Worm (Caenorhabditis elegans): Measurements from ENCODE around the gene his-35.

Gene his-35

ce11 chrV:9563585-9563984 lies 18.5 kb upstream of the his-35 start:
- TF ChIP-seq mbf-1 (tag; optimal IDR thresholded peaks at IDR 0.05) (no peak), sma-9 (GFP tag; optimal IDR thresholded peaks at IDR 0.05) (peak; percentile 19), sma-9 (tag; optimal IDR thresholded peaks at IDR 0.05) (no peak), C34F6.9 (tag; optimal IDR thresholded peaks at IDR 0.05) (peak; percentile 18), sem-4 (tag; optimal IDR thresholded peaks at IDR 0.05) (no peak)

ce11 chrV:9561624-9562179 lies 16.6 kb upstream of the his-35 start, which contains the start of gene rgef-1:
rgef-1 (minus strand) TSS chrV:9561674.
- TF ChIP-seq nhr-237 (tag; optimal IDR thresholded peaks at IDR 0.05): no peak
- TF ChIP-seq mab-5 (tag; optimal IDR thresholded peaks at IDR 0.05): peak; percentile 59
- no peak for TF ChIP-seq elt-1 (tag; optimal IDR thresholded peaks at IDR 0.05)
- TF ChIP-seq mdl-1 (tag; optimal IDR thresholded peaks at IDR 0.05): peak; percentile 47 to 78
- no peak for TF ChIP-seq ztf-1 (GFP tag; conservative IDR thresholded peaks at IDR 0.05)
- TF ChIP-seq blmp-1 (tag; optimal IDR thresholded peaks at IDR 0.05; ENCODE audit: insufficient read depth): no peak
- TF ChIP-seq egl-27 (tag; optimal IDR thresholded peaks at IDR 0.05): no peak
- TF ChIP-seq skn-1 (tag; optimal IDR thresholded peaks at IDR 0.05): no peak
- TF ChIP-seq lsy-2 (tag; optimal IDR thresholded peaks at IDR 0.05): peak; percentile 33 to 66
- TF ChIP-seq zag-1 (tag; optimal IDR thresholded peaks at IDR 0.05): peak; percentile 85
- no peak for TF ChIP-seq snpc-4 (tag; optimal IDR thresholded peaks at IDR 0.05)
- no peak for TF ChIP-seq ceh-16 (tag; optimal IDR thresholded peaks at IDR 0.05)
- peak; percentile 28 for TF ChIP-seq sma-9 (GFP tag; optimal IDR thresholded peaks at IDR 0.05)
- no peak for TF ChIP-seq sma-9 (tag; optimal IDR thresholded peaks at IDR 0.05)
- TF ChIP-seq unc-62 (GFP tag; optimal IDR thresholded peaks at IDR 0.05): no peak
- no peak for TF ChIP-seq R02D3.7 (tag; optimal IDR thresholded peaks at IDR 0.05)
- TF ChIP-seq C34F6.9 (tag; optimal IDR thresholded peaks at IDR 0.05): peak; percentile 91
- no peak for TF ChIP-seq nhr-11 (tag; optimal IDR thresholded peaks at IDR 0.05)
- TF ChIP-seq unc-55 (GFP tag; optimal IDR thresholded peaks at IDR 0.05): peak; percentile 94
- no peak for TF ChIP-seq nhr-21 (tag; optimal IDR thresholded peaks at IDR 0.05)
- no peak for TF ChIP-seq aly-2 (tag; optimal IDR thresholded peaks at IDR 0.05)
- peak; percentile 81 for TF ChIP-seq F13H6.1 (tag; optimal IDR thresholded peaks at IDR 0.05)
- TF ChIP-seq Y55F3AM.14 (GFP tag; optimal IDR thresholded peaks at IDR 0.05): peak; percentile 53
- peak; percentile 32 for TF ChIP-seq sem-4 (tag; optimal IDR thresholded peaks at IDR 0.05)
- TF ChIP-seq nhr-6 (tag; optimal IDR thresholded peaks at IDR 0.05): no peak
- no peak for TF ChIP-seq ceh-82 (tag; optimal IDR thresholded peaks at IDR 0.05)
- no peak for TF ChIP-seq alr-1 (tag; optimal IDR thresholded peaks at IDR 0.05)
- no peak for TF ChIP-seq peb-1 (tag; optimal IDR thresholded peaks at IDR 0.05)
- TF ChIP-seq lin-39 (tag; optimal IDR thresholded peaks at IDR 0.05): no peak
- no peak for TF ChIP-seq ztf-11 (tag; optimal IDR thresholded peaks at IDR 0.05)
- TF ChIP-seq ZK546.5 (tag; optimal IDR thresholded peaks at IDR 0.05): no peak
- TF ChIP-seq nhr-25 (tag; optimal IDR thresholded peaks at IDR 0.05): no peak
- TF ChIP-seq fos-1 (tag; optimal IDR thresholded peaks at IDR 0.05): peak; percentile 17
- no peak for TF ChIP-seq mbf-1 (tag; optimal IDR thresholded peaks at IDR 0.05)
- TF ChIP-seq nhr-12 (tag; optimal IDR thresholded peaks at IDR 0.05): no peak
- TF ChIP-seq nhr-23 (tag; optimal IDR thresholded peaks at IDR 0.05): no peak
- TF ChIP-seq lin-11 (tag; optimal IDR thresholded peaks at IDR 0.05): peak; percentile 59
- peak; percentile 76 for TF ChIP-seq crh-2 (tag; optimal IDR thresholded peaks at IDR 0.05)
- no peak for TF ChIP-seq ztf-4 (tag; optimal IDR thresholded peaks at IDR 0.05)
- TF ChIP-seq unc-39 (tag; optimal IDR thresholded peaks at IDR 0.05): no peak
- no peak for TF ChIP-seq ama-1 (optimal IDR thresholded peaks at IDR 0.05)
- peak; percentile 56 for TF ChIP-seq nhr-129 (tag; optimal IDR thresholded peaks at IDR 0.05)
- peak; percentile 50 for TF ChIP-seq lin-13 (GFP tag; optimal IDR thresholded peaks at IDR 0.05)

- TF ChIP-seq fos-1 (tag; optimal IDR thresholded peaks at IDR 0.05) (no peak), alr-1 (tag; optimal IDR thresholded peaks at IDR 0.05) (no peak), lsy-2 (tag; optimal IDR thresholded peaks at IDR 0.05) (no peak), peb-1 (tag; optimal IDR thresholded peaks at IDR 0.05) (no peak)
Observed at ce11 chrV:9556668-9557067, 11.6 kb upstream of the his-35 start.

Measured in whole organism, L2 larva.